Fruit fly (Drosophila melanogaster): Measurements from ENCODE around the gene dpr20.

dm6 chr3L:832897-833857 is 23.9 kb downstream of the dpr20 start, which contains the start of gene Sf3b3:
- TF ChIP-seq CTCF (optimal IDR thresholded peaks at IDR 0.05) = no peak
- TF ChIP-seq CG8478 (optimal IDR thresholded peaks at IDR 0.05) = no peak

Measured in S2 (cell line).